Worm (Caenorhabditis elegans): ENCODE measurements around the gene Y53G8AR.5.

The Y53G8AR.5 gene

ce11 chrIII:3317887-3318286 lies 20.6 kb downstream of the Y53G8AR.5 start:
- TF ChIP-seq R02D3.7 (tag; optimal IDR thresholded peaks at IDR 0.05) = no peak
- 0 out of 2 replicates have a peak, but pooled peaks have one; percentile 32 for TF ChIP-seq ctbp-1 (GFP tag; IDR thresholded peaks at IDR 0.05)
- TF ChIP-seq arid-1 (GFP tag; conservative IDR thresholded peaks at IDR 0.05) = peak; percentile 46; the same call in 1 of the 2 replicates
- peak in 1 of 2 experiments; percentile 59 for TF ChIP-seq hif-1 (tag; optimal IDR thresholded peaks at IDR 0.05)
- TF ChIP-seq ceh-28 (tag; optimal IDR thresholded peaks at IDR 0.05) = peak; percentile 2
- no peak for TF ChIP-seq mxl-2 (GFP tag; conservative IDR thresholded peaks at IDR 0.05)

DNA sequence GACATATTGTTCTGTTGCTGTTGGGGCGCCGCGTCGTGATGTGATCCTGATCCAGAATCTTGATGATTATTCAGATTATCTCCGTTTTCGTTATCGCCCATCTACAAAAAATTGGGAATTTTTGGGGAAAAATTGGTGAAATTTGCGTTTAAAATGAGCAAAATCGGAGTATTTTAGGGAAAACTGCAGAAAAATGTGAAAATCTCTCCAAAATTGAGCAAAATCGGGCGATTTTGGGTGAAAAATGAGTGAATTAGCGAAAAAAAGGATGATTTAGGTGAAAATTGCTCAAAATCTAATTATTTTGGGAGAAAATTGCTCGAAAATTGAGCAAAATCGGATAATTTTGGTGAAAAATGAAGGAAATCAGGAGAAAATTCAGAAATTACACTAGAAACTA lies 23.9 kb downstream of the Y53G8AR.5 start, which contains the start of gene Y53G8AR.9:
TSS of gene Y53G8AR.9 (minus strand) at position 101 of the 400 bp plus-strand sequence.
- TF ChIP-seq dmd-6 (GFP tag; IDR thresholded peaks at IDR 0.05) (no peak), aha-1 (tag) (peak; percentile 71)

- TF ChIP-seq hif-1 (tag; optimal IDR thresholded peaks at IDR 0.05) (peak in 1 of 2 experiments; percentile 58), daf-16 (GFP tag; optimal IDR thresholded peaks at IDR 0.05) (no peak), daf-16 (tag; optimal IDR thresholded peaks at IDR 0.05) (peak; percentile 2), dpl-1 (GFP tag; optimal IDR thresholded peaks at IDR 0.05) (peak; percentile 8), egl-43 (GFP tag; IDR thresholded peaks at IDR 0.05) (no peak), ceh-62 (tag; optimal IDR thresholded peaks at IDR 0.05) (no peak), ztf-11 (tag; optimal IDR thresholded peaks at IDR 0.05) (no peak), mes-2 (tag; optimal IDR thresholded peaks at IDR 0.05; ENCODE audit: poor library complexity, severe bottlenecking) (peak; percentile 56), lsy-2 (tag; optimal IDR thresholded peaks at IDR 0.05) (no peak), ama-1 (optimal IDR thresholded peaks at IDR 0.05) (no peak), mdt-29 (GFP tag; IDR thresholded peaks at IDR 0.05) (0 out of 2 replicates have a peak, but pooled peaks have one; percentile 29)
Measured at ce11 chrIII:3322317-3323010, 25.2 kb downstream of the Y53G8AR.5 start, which contains the start of gene phf-15. Gene phf-15 (plus strand): TSS chrIII:3322853.

DNA sequence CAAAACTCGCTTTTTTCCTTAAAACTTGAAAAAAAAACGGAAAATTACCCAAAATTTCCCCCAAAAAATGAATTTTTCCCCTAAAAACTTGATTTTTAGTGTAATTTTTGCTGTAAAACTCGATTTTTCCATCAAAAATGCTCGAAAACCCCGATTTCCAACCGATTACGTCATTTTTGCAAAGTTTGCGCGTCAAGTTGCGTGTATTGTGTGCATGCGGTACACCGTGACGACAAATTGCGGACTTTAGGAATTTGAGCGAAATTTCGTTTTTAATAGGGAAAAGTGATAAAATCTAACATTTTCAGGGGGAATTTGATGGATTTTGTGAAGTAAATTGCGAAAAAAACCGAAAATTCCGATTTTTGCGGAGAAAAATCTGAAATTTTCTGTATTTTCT lies 26.7 kb downstream of the Y53G8AR.5 start:
- TF ChIP-seq ceh-32 (tag; optimal IDR thresholded peaks at IDR 0.05; ENCODE audit: poor library complexity) (no peak), daf-8 (GFP tag; IDR thresholded peaks at IDR 0.05) (no peak), lin-15B (tag; optimal IDR thresholded peaks at IDR 0.05) (no peak), F49E8.2 (tag; optimal IDR thresholded peaks at IDR 0.05; ENCODE audit: borderline replicate concordance) (peak; percentile 15), dmd-6 (GFP tag; IDR thresholded peaks at IDR 0.05) (no peak), mes-2 (tag; optimal IDR thresholded peaks at IDR 0.05; ENCODE audit: poor library complexity, severe bottlenecking) (peak; percentile 83), aha-1 (tag) (peak; percentile 90), nhr-41 (GFP tag; IDR thresholded peaks at IDR 0.05) (no peak), zfp-3 (GFP tag; conservative IDR thresholded peaks at IDR 0.05) (0 out of 2 replicates have a peak, but pooled peaks have one; percentile 38), aly-2 (tag; optimal IDR thresholded peaks at IDR 0.05) (no peak), tra-1 (GFP tag; IDR thresholded peaks at IDR 0.05) (no peak), nhr-42 (GFP tag; IDR thresholded peaks at IDR 0.05) (peak; percentile 65; the same call in 1 of the 2 replicates), Y105C5A.15 (GFP tag; IDR thresholded peaks at IDR 0.05) (no peak), jun-1 (tag; optimal IDR thresholded peaks at IDR 0.05) (no peak), dve-1 (tag; optimal IDR thresholded peaks at IDR 0.05; ENCODE audit: insufficient read depth) (peak; percentile 30), nhr-77 (tag; optimal IDR thresholded peaks at IDR 0.05) (peak; percentile 50), F10B5.3 (tag; optimal IDR thresholded peaks at IDR 0.05) (no peak), hlh-11 (tag; optimal IDR thresholded peaks at IDR 0.05) (no peak), Y75B8A.6 (GFP tag; IDR thresholded peaks at IDR 0.05) (no peak), fkh-10 (GFP tag; optimal IDR thresholded peaks at IDR 0.05) (peak; percentile 16), ztf-7 (tag; optimal IDR thresholded peaks at IDR 0.05) (peak; percentile 44), F44E2.7 (GFP tag; IDR thresholded peaks at IDR 0.05) (no peak), rbr-2 (tag; optimal IDR thresholded peaks at IDR 0.05) (peak; percentile 15), nhr-28 (tag; optimal IDR thresholded peaks at IDR 0.05) (no peak), unc-62 (GFP tag; optimal IDR thresholded peaks at IDR 0.05 in 1 of 2) (no peak), unc-62 (tag; optimal IDR thresholded peaks at IDR 0.05) (no peak), dmd-9 (GFP tag; IDR thresholded peaks at IDR 0.05) (no peak), ZK337.2 (GFP tag; IDR thresholded peaks at IDR 0.05) (no peak), ztf-11 (tag; optimal IDR thresholded peaks at IDR 0.05) (no peak), dpl-1 (GFP tag; optimal IDR thresholded peaks at IDR 0.05) (peak; percentile 70), mxl-3 (GFP tag; optimal IDR thresholded peaks at IDR 0.05) (no peak), arid-1 (GFP tag; conservative IDR thresholded peaks at IDR 0.05) (peak; percentile 34; the same call in 1 of the 2 replicates), hif-1 (tag; optimal IDR thresholded peaks at IDR 0.05) (peak in 1 of 2 experiments; percentile 2)

All from whole organism, L4 larva.